Fruit fly (Drosophila melanogaster) whole organism, prepupa: ENCODE results near the gene REPTOR.

Experiments
- CG10669 ChIP-seq: fragments of 200-800 bp; sonication (Bioruptor generic); optimal IDR thresholded peaks from 3 replicates; lab custom pipeline; 2018; ENCODE audit warnings: missing biosample characterization, mild to moderate bottlenecking, missing genetic modification characterization, moderate library complexity
- CG16779 ChIP-seq: fragments of 200-800 bp; sonication (Bioruptor generic); optimal IDR thresholded peaks from 3 replicates; lab custom pipeline; 2017; ENCODE audit warnings: missing biosample characterization, mild to moderate bottlenecking, missing genetic modification characterization
- CG6792 ChIP-seq: fragments of 200-800 bp; sonication (Bioruptor generic); optimal IDR thresholded peaks from 3 replicates; lab custom pipeline; 2016; ENCODE audit warnings: missing biosample characterization, missing genetic modification characterization
- CG9139 ChIP-seq: fragments of 200-800 bp; sonication (Bioruptor generic); optimal IDR thresholded peaks from 3 replicates; lab custom pipeline; 2017; ENCODE audit warnings: missing biosample characterization, mild to moderate bottlenecking, missing genetic modification characterization
- Eip78C ChIP-seq: fragments of 200-800 bp; sonication (Bioruptor generic); peaks from one replicate; lab custom pipeline; 2016; ENCODE audit warnings: missing biosample characterization, missing genetic modification characterization
- Ets96B ChIP-seq: fragments of 200-800 bp; optimal IDR thresholded peaks from 2 replicates; lab custom pipeline; 2019; ENCODE audit warnings: missing biosample characterization, mild to moderate bottlenecking, missing genetic modification characterization, moderate library complexity
- Gug ChIP-seq: fragments of 200-800 bp; sonication (Bioruptor generic); IDR thresholded peaks from 2 replicates; pipeline ENCODE4 v1.3.6; 2022; ENCODE audit warnings: missing biosample characterization, missing genetic modification characterization
- Lpt ChIP-seq: fragments of 200-800 bp; sonication (Bioruptor generic); optimal IDR thresholded peaks from 3 replicates; lab custom pipeline; 2016; ENCODE audit warnings: missing biosample characterization, missing genetic modification characterization
- Sox14 ChIP-seq: fragments of 200-800 bp; sonication (Bioruptor generic); optimal IDR thresholded peaks from 3 replicates; lab custom pipeline; 2016; ENCODE audit warnings: missing biosample characterization, missing genetic modification characterization
- esn ChIP-seq: fragments of 200-800 bp; sonication (Bioruptor generic); optimal IDR thresholded peaks from 2 replicates; lab custom pipeline; 2016; ENCODE audit warnings: missing biosample characterization, mild to moderate bottlenecking, missing genetic modification characterization, moderate library complexity
- spab ChIP-seq: fragments of 200-800 bp; sonication (Bioruptor generic); optimal IDR thresholded peaks from 2 replicates; lab custom pipeline; 2017; ENCODE audit warnings: missing biosample characterization, mild to moderate bottlenecking, missing genetic modification characterization, missing genetic modification reagents

DNA sequence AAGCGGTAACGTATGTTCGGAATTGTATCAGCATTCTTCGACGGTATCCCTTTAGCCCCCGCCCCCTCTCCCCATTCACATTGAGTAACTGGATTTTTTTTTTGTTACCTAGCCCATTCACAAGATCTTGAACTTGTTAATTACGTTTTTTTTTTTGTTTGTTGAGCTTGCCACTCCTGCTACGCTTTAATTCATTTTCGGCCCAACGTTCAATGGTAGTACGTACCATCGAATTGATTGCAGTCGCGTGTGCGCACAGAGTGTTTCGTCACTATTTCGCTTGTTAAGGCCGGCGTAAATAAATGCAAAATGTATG is 32.0 kb upstream of the REPTOR start:
- no peak for TF ChIP-seq Ets96B (tag; lab: Kevin White, UChicago)
- no peak for TF ChIP-seq Eip78C
- no peak for TF ChIP-seq CG10669 (GFP tag; lab: Kevin White, UChicago)
- TF ChIP-seq Gug = no peak
- no peak for TF ChIP-seq Lpt (GFP tag; lab: Kevin White, UChicago)
- TF ChIP-seq spab (GFP tag; lab: Kevin White, UChicago) = no peak
- no peak for TF ChIP-seq CG6792 (GFP tag; lab: Kevin White, UChicago)
- no peak for TF ChIP-seq CG16779 (tag; lab: Kevin White, UChicago)
- TF ChIP-seq Sox14 (GFP tag; lab: Kevin White, UChicago) = no peak
- no peak for TF ChIP-seq esn
- TF ChIP-seq CG9139 (GFP tag; lab: Kevin White, UChicago) = no peak
